Worm (Caenorhabditis elegans) whole organism, early embryonic: ENCODE results near the gene F13E9.19.

Experiments used
- aly-1 ChIP-seq: sonication (generic microtip); optimal IDR thresholded peaks from 2 replicates; lab custom pipeline; 2016; ENCODE audit warnings: missing genetic modification characterization, missing compliant biosample characterization
- ama-1 ChIP-seq: fragments of 150-350 bp; optimal IDR thresholded peaks from 2 replicates; lab custom pipeline; 2014
- ceh-13 ChIP-seq: fragments of 200-800 bp; sonication (Bioruptor generic); optimal IDR thresholded peaks from 2 replicates; lab custom pipeline; 2018; ENCODE audit warnings: mild to moderate bottlenecking, missing genetic modification characterization, missing compliant biosample characterization
- ceh-36 ChIP-seq: sonication (generic microtip); optimal IDR thresholded peaks from 2 replicates; lab custom pipeline; 2016; ENCODE audit warnings: missing genetic modification characterization, inconsistent platforms, missing compliant biosample characterization
- flt-1 ChIP-seq: fragments of 200-800 bp; sonication (Bioruptor generic); IDR thresholded peaks from 2 replicates; pipeline ENCODE4 v1.3.6; 2022; ENCODE audit warnings: missing genetic modification characterization, missing compliant biosample characterization
- hnd-1 ChIP-seq: sonication (generic microtip); optimal IDR thresholded peaks from 2 replicates; lab custom pipeline; 2016; ENCODE audit warnings: missing genetic modification characterization, missing compliant biosample characterization
- pes-1 ChIP-seq: fragments of 200-800 bp; sonication (Bioruptor generic); IDR thresholded peaks from 2 replicates; pipeline ENCODE4 v1.3.6; 2022; ENCODE audit warnings: missing genetic modification reagents, missing genetic modification characterization, missing compliant biosample characterization
- scrt-1 ChIP-seq: fragments of 200-800 bp; sonication (Bioruptor generic); IDR thresholded peaks from 2 replicates; pipeline ENCODE4 v1.3.6; 2022; ENCODE audit warnings: missing genetic modification characterization, missing compliant biosample characterization
- tra-4 ChIP-seq: sonication (generic microtip); optimal IDR thresholded peaks from 2 replicates; lab custom pipeline; 2017; ENCODE audit warnings: missing genetic modification characterization, missing compliant biosample characterization

DNA sequence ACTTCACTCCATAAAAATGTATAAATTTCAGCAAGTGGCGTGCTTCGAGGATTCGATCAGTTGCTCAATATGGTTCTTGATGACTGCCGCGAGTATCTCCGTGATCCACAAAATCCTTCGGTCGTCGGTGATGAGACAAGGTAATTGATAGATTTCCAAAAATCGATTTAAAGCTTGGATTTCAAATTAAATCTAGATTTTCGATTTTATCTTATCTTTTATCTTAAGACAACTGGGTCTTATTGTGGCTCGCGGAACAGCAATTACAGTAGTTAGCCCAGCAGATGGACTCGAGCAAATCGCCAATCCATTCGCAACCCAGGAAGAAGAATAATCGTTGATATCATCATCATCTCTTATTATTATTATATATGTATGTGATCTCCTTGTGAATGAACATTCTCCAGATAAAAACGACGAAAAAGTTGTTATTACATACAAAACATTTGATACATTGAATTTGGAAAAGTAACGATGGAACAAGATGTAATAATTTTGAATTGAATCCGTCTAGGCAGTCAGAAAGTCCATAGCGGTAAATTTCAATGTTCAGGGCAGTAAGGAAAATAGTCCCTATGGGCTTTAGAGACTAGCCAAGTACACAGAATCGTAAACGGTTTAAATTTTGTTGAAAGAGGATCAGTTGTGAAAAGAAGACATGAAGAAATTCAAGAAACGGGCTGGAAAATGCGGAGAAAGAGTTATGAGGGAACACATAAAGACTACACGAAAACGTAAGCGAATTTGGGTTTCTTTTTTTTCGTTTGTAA, 34.8 kb downstream of the F13E9.19 start:
- TF ChIP-seq ama-1 (lab: Kevin White, UChicago) (no peak), tra-4 (tag; lab: Kevin White, UChicago) (no peak), flt-1 (GFP tag; lab: Robert Waterston, UW) (no peak), scrt-1 (GFP tag; lab: Robert Waterston, UW) (no peak), aly-1 (no peak), pes-1 (GFP tag; lab: Robert Waterston, UW) (no peak), ceh-13 (no peak), hnd-1 (no peak), ceh-36 (tag; lab: Kevin White, UChicago) (no peak)
